Fruit fly (Drosophila melanogaster): Measurements from ENCODE around the gene CG13085.

dm6 chr2L:19403398-19403797 lies 20.5 kb upstream of the CG13085 start:
- no peak for TF ChIP-seq CG8478 (optimal IDR thresholded peaks at IDR 0.05)
- TF ChIP-seq psq (optimal IDR thresholded peaks at IDR 0.05) = no peak
- no peak for TF ChIP-seq usp (GFP tag; optimal IDR thresholded peaks at IDR 0.05)
- no peak for TF ChIP-seq Dll (optimal IDR thresholded peaks at IDR 0.05)
- no peak for TF ChIP-seq pan (optimal IDR thresholded peaks at IDR 0.05)
- no peak for TF ChIP-seq EcR (GFP tag; optimal IDR thresholded peaks at IDR 0.05)

All from whole organism.